Fruit fly (Drosophila melanogaster) whole organism, adult: Measurements from ENCODE around the gene CG46525.

Source experiments
- CG11617 ChIP-seq: fragments of 200-800 bp; sonication (Bioruptor generic); optimal IDR thresholded peaks from 2 replicates; lab custom pipeline; 2017; ENCODE audit warnings: mild to moderate bottlenecking, missing biosample characterization, missing genetic modification reagents, missing genetic modification characterization
- CG14711 ChIP-seq: fragments of 200-800 bp; sonication (Bioruptor generic); optimal IDR thresholded peaks from 2 replicates; lab custom pipeline; 2018; ENCODE audit warnings: missing biosample characterization, mild to moderate bottlenecking, missing genetic modification characterization, moderate library complexity
- CG1620 ChIP-seq: fragments of 200-800 bp; sonication (Bioruptor generic); optimal IDR thresholded peaks from 2 replicates; lab custom pipeline; 2016; ENCODE audit warnings: missing biosample characterization, missing genetic modification characterization
- CG7045 ChIP-seq: fragments of 200-800 bp; sonication (Bioruptor generic); optimal IDR thresholded peaks from 2 replicates; lab custom pipeline; 2017; ENCODE audit warnings: missing biosample characterization, mild to moderate bottlenecking, missing genetic modification characterization
- Clk ChIP-seq: fragments of 200-800 bp; sonication (Bioruptor generic); optimal IDR thresholded peaks from 2 replicates; lab custom pipeline; 2017; ENCODE audit warnings: missing biosample characterization, missing genetic modification characterization
- Crg-1 ChIP-seq: fragments of 200-800 bp; sonication (Bioruptor generic); optimal IDR thresholded peaks from 2 replicates; lab custom pipeline; 2016; ENCODE audit warnings: missing biosample characterization, missing genetic modification characterization
- Hr96 ChIP-seq: fragments of 200-800 bp; sonication (Bioruptor generic); optimal IDR thresholded peaks from 2 replicates; lab custom pipeline; 2016; ENCODE audit warnings: missing biosample characterization, missing genetic modification characterization
- bab1 ChIP-seq: fragments of 200-800 bp; sonication (Bioruptor generic); optimal IDR thresholded peaks from 3 replicates; lab custom pipeline; 2019; ENCODE audit warnings: missing biosample characterization, mild to moderate bottlenecking, missing genetic modification characterization, moderate library complexity
- kay ChIP-seq: fragments of 200-800 bp; sonication (Bioruptor generic); peaks from one replicate; lab custom pipeline; 2016; ENCODE audit warnings: missing biosample characterization, missing genetic modification characterization, borderline replicate concordance
- ovo ChIP-seq: fragments of 200-800 bp; sonication (Bioruptor generic); optimal IDR thresholded peaks from 2 replicates; lab custom pipeline; 2016; ENCODE audit warnings: missing biosample characterization, missing genetic modification characterization
- tj ChIP-seq: fragments of 200-800 bp; sonication (Bioruptor generic); optimal IDR thresholded peaks from 3 replicates; lab custom pipeline; 2017; ENCODE audit warnings: missing biosample characterization, mild to moderate bottlenecking, missing genetic modification characterization, moderate library complexity

- peak; percentile 15 for TF ChIP-seq tj (GFP tag; lab: Kevin White, UChicago)
- TF ChIP-seq CG7045, result no peak
- TF ChIP-seq Clk (GFP tag; lab: Kevin White, UChicago), result no peak
- no peak for TF ChIP-seq CG14711 (tag; lab: Kevin White, UChicago)
- no peak for TF ChIP-seq Hr96
- TF ChIP-seq CG11617 (GFP tag; lab: Kevin White, UChicago), result no peak
- no peak for TF ChIP-seq ovo (GFP tag; lab: Kevin White, UChicago)
- no peak for TF ChIP-seq Crg-1 (GFP tag; lab: Kevin White, UChicago)
- peak; percentile 20 for TF ChIP-seq kay (GFP tag; lab: Kevin White, UChicago)
- no peak for TF ChIP-seq CG1620 (GFP tag; lab: Kevin White, UChicago)
- TF ChIP-seq bab1, result no peak
These were observed 25.4 kb downstream of the CG46525 start for dm6 chr3L:17500315-17500985.
